Fruit fly (Drosophila melanogaster) whole organism, embryonic: ENCODE results near the gene Ca-Ma2d.

ENCODE experiments used
- CG10543 ChIP-seq: fragments of 200-800 bp; sonication (Bioruptor generic); optimal IDR thresholded peaks from 3 replicates; lab custom pipeline; 2017; ENCODE audit warnings: missing biosample characterization, mild to moderate bottlenecking, missing genetic modification characterization, moderate library complexity
- CG12219 ChIP-seq: fragments of 200-800 bp; sonication (Bioruptor generic); optimal IDR thresholded peaks from 3 replicates; lab custom pipeline; 2018; ENCODE audit warnings: missing biosample characterization, mild to moderate bottlenecking, missing genetic modification characterization
- CG1233 ChIP-seq: fragments of 200-800 bp; sonication (Bioruptor generic); optimal IDR thresholded peaks from 4 replicates; lab custom pipeline; 2018; ENCODE audit warnings: missing biosample characterization, mild to moderate bottlenecking, missing genetic modification characterization
- CG12659 ChIP-seq: fragments of 200-800 bp; sonication (Bioruptor generic); optimal IDR thresholded peaks from 3 replicates; lab custom pipeline; 2017; ENCODE audit warnings: mild to moderate bottlenecking, missing biosample characterization, missing genetic modification reagents, missing genetic modification characterization
- CG12744 ChIP-seq: fragments of 200-800 bp; sonication (Bioruptor generic); optimal IDR thresholded peaks from 2 replicates; lab custom pipeline; 2016; ENCODE audit warnings: missing biosample characterization, missing genetic modification characterization
- CG1603 ChIP-seq: fragments of 200-800 bp; sonication (Bioruptor generic); optimal IDR thresholded peaks from 2 replicates; lab custom pipeline; 2019; ENCODE audit warnings: missing biosample characterization, mild to moderate bottlenecking, missing genetic modification characterization, moderate library complexity
- CG17385 ChIP-seq: fragments of 200-800 bp; sonication (Bioruptor generic); optimal IDR thresholded peaks from 3 replicates; lab custom pipeline; 2018; ENCODE audit warnings: missing biosample characterization, mild to moderate bottlenecking, missing genetic modification characterization
- CG34422 ChIP-seq: fragments of 200-800 bp; sonication (Bioruptor generic); IDR thresholded peaks from 3 replicates; pipeline ENCODE4 v1.3.6; 2022; ENCODE audit warnings: missing biosample characterization, missing genetic modification characterization
- CG4617 ChIP-seq: fragments of 200-800 bp; sonication (Bioruptor generic); optimal IDR thresholded peaks from 3 replicates; lab custom pipeline; 2016; ENCODE audit warnings: missing biosample characterization, missing genetic modification characterization, borderline replicate concordance
- CG5953 ChIP-seq: fragments of 200-800 bp; sonication (Bioruptor generic); IDR thresholded peaks from 2 replicates; pipeline ENCODE4 v1.3.6; 2022; ENCODE audit warnings: missing biosample characterization, missing genetic modification characterization
- CG7556 ChIP-seq: fragments of 200-800 bp; sonication (Bioruptor generic); optimal IDR thresholded peaks from 2 replicates; lab custom pipeline; 2017; ENCODE audit warnings: missing biosample characterization, mild to moderate bottlenecking, missing genetic modification characterization
- CG8924 ChIP-seq: fragments of 200-800 bp; optimal IDR thresholded peaks from 3 replicates; lab custom pipeline; 2019; ENCODE audit warnings: missing biosample characterization, mild to moderate bottlenecking, missing genetic modification characterization, moderate library complexity
- CG9817 ChIP-seq: fragments of 200-800 bp; sonication (Bioruptor generic); optimal IDR thresholded peaks from 2 replicates; lab custom pipeline; 2018; ENCODE audit warnings: missing biosample characterization, mild to moderate bottlenecking, missing genetic modification characterization, moderate library complexity
- HLH4C ChIP-seq: fragments of 200-800 bp; sonication (Bioruptor generic); IDR thresholded peaks from 3 replicates; pipeline ENCODE4 v1.3.6; 2022; ENCODE audit warnings: missing biosample characterization, missing genetic modification characterization; ENCODE audit not compliant: partially characterized antibody
- HmgZ ChIP-seq: fragments of 200-800 bp; sonication (Bioruptor generic); optimal IDR thresholded peaks from 2 replicates; lab custom pipeline; 2018; ENCODE audit warnings: missing biosample characterization, mild to moderate bottlenecking, missing genetic modification characterization
- MESR4 ChIP-seq: fragments of 200-800 bp; sonication (Bioruptor generic); optimal IDR thresholded peaks from 2 replicates; lab custom pipeline; 2018; ENCODE audit warnings: missing biosample characterization, mild to moderate bottlenecking, missing genetic modification characterization, moderate library complexity
- NFAT ChIP-seq: fragments of 200-800 bp; sonication (Bioruptor generic); IDR thresholded peaks from 2 replicates; pipeline ENCODE4 v1.3.6; 2022; ENCODE audit warnings: missing biosample characterization, missing genetic modification characterization
- Nf-YB ChIP-seq: fragments of 200-800 bp; sonication (Bioruptor generic); optimal IDR thresholded peaks from 3 replicates; lab custom pipeline; 2019; ENCODE audit warnings: missing biosample characterization, mild to moderate bottlenecking, missing genetic modification characterization, moderate library complexity
- Nf-YC ChIP-seq: fragments of 200-800 bp; optimal IDR thresholded peaks from 3 replicates; lab custom pipeline; 2019; ENCODE audit warnings: missing biosample characterization, mild to moderate bottlenecking, missing genetic modification characterization, moderate library complexity
- Rfx ChIP-seq: fragments of 200-800 bp; sonication (Bioruptor generic); IDR thresholded peaks from 2 replicates; pipeline ENCODE4 v1.3.6; 2022; ENCODE audit warnings: missing biosample characterization, missing genetic modification characterization
- Trl ChIP-seq, 3 experiments: fragments of >200 bp in 2 of 3; fragments of 200-800 bp in 1 of 3; sonication (Bioruptor generic) in 1 of 3; optimal IDR thresholded peaks; 2 replicates in 1 of 3; 3 replicates in 2 of 3; lab custom pipeline; 2016 to 2017; ENCODE audit warnings: missing biosample characterization in 1 of 3, missing genetic modification characterization in 1 of 3
- ab ChIP-seq: fragments of 200-800 bp; sonication (Bioruptor generic); optimal IDR thresholded peaks from 2 replicates; lab custom pipeline; 2016; ENCODE audit warnings: missing biosample characterization, missing genetic modification characterization
- abd-A ChIP-seq: fragments of 200-800 bp; sonication (Bioruptor generic); optimal IDR thresholded peaks from 3 replicates; lab custom pipeline; 2019; ENCODE audit warnings: missing biosample characterization, mild to moderate bottlenecking, missing genetic modification characterization, moderate library complexity
- crc ChIP-seq: fragments of 200-800 bp; sonication (Bioruptor generic); optimal IDR thresholded peaks from 2 replicates; lab custom pipeline; 2016; ENCODE audit warnings: missing biosample characterization, missing genetic modification characterization
- crp ChIP-seq, 2 experiments: fragments of 200-800 bp; sonication (Bioruptor generic); optimal IDR thresholded peaks; 2 replicates in 1 of 2; 3 replicates in 1 of 2; lab custom pipeline; 2017; ENCODE audit warnings: missing biosample characterization in 2 of 2, missing genetic modification characterization in 2 of 2, mild to moderate bottlenecking in 1 of 2, moderate library complexity in 1 of 2
- disco-r ChIP-seq: fragments of 200-800 bp; sonication (Bioruptor generic); optimal IDR thresholded peaks from 2 replicates; lab custom pipeline; 2016; ENCODE audit warnings: missing biosample characterization, missing genetic modification characterization
- dm ChIP-seq: fragments of 200-800 bp; sonication (Bioruptor generic); optimal IDR thresholded peaks from 3 replicates; lab custom pipeline; 2016; ENCODE audit warnings: missing biosample characterization, missing genetic modification characterization
- dmrt99B ChIP-seq: fragments of 200-800 bp; sonication (Bioruptor generic); optimal IDR thresholded peaks from 2 replicates; lab custom pipeline; 2018; ENCODE audit warnings: missing biosample characterization, mild to moderate bottlenecking, missing genetic modification characterization, moderate library complexity
- esg ChIP-seq: fragments of 200-800 bp; sonication (Bioruptor generic); conservative IDR thresholded peaks from 2 replicates; pipeline ENCODE4 v1.3.6; 2022; ENCODE audit warnings: missing biosample characterization, missing genetic modification characterization
- grau ChIP-seq: fragments of 200-800 bp; optimal IDR thresholded peaks from 3 replicates; lab custom pipeline; 2019; ENCODE audit warnings: missing biosample characterization, mild to moderate bottlenecking, missing genetic modification characterization, moderate library complexity
- gro ChIP-seq: fragments of 200-800 bp; sonication (Bioruptor generic); optimal IDR thresholded peaks from 2 replicates; lab custom pipeline; 2016; ENCODE audit warnings: missing biosample characterization, missing genetic modification characterization
- ham ChIP-seq: fragments of 200-800 bp; sonication (Bioruptor generic); IDR thresholded peaks from 2 replicates; pipeline ENCODE4 v1.3.6; 2022; ENCODE audit warnings: missing biosample characterization, missing genetic modification characterization
- hb ChIP-seq: fragments of 200-800 bp; sonication (Bioruptor generic); IDR thresholded peaks from 3 replicates; pipeline ENCODE4 v1.3.6; 2022; ENCODE audit warnings: missing biosample characterization, missing genetic modification characterization; ENCODE audit not compliant: partially characterized antibody
- hkb ChIP-seq, 2 experiments: fragments of 200-800 bp in 1 of 2; fragments of >200 bp in 1 of 2; sonication (Bioruptor generic) in 1 of 2; IDR thresholded peaks in 1 of 2; optimal IDR thresholded peaks in 1 of 2; 2 replicates each; pipeline versions ENCODE4 v1.3.6 to Lab custom; 2017 to 2022; ENCODE audit warnings: missing biosample characterization in 1 of 2, missing genetic modification characterization in 1 of 2
- lbe ChIP-seq: fragments of 200-800 bp; sonication (Bioruptor generic); optimal IDR thresholded peaks from 2 replicates; lab custom pipeline; 2016; ENCODE audit warnings: missing biosample characterization, mild to moderate bottlenecking, missing genetic modification characterization
- nerfin-2 ChIP-seq: fragments of 200-800 bp; sonication (Bioruptor generic); IDR thresholded peaks from 2 replicates; pipeline ENCODE4 v1.3.6; 2022; ENCODE audit warnings: missing biosample characterization, missing genetic modification characterization; ENCODE audit not compliant: partially characterized antibody
- pros ChIP-seq: fragments of 200-800 bp; sonication (Bioruptor generic); optimal IDR thresholded peaks from 3 replicates; lab custom pipeline; 2019; ENCODE audit warnings: missing biosample characterization, mild to moderate bottlenecking, missing genetic modification characterization, moderate library complexity
- run ChIP-seq: fragments of 200-800 bp; sonication (Bioruptor generic); optimal IDR thresholded peaks from 3 replicates; lab custom pipeline; 2018; ENCODE audit warnings: missing biosample characterization, mild to moderate bottlenecking, missing genetic modification characterization
- salm ChIP-seq: fragments of 200-800 bp; sonication (Bioruptor generic); optimal IDR thresholded peaks from 2 replicates; lab custom pipeline; 2018; ENCODE audit warnings: missing biosample characterization, mild to moderate bottlenecking, missing genetic modification characterization
- sisA ChIP-seq: fragments of 200-800 bp; sonication (Bioruptor generic); IDR thresholded peaks from 2 replicates; pipeline ENCODE4 v1.3.6; 2022; ENCODE audit warnings: missing biosample characterization, missing genetic modification characterization
- sr ChIP-seq: fragments of 200-800 bp; sonication (Bioruptor generic); IDR thresholded peaks from 3 replicates; pipeline ENCODE4 v1.3.6; 2022; ENCODE audit warnings: missing biosample characterization, missing genetic modification characterization
- tio ChIP-seq: fragments of 200-800 bp; sonication (Bioruptor generic); optimal IDR thresholded peaks from 2 replicates; lab custom pipeline; 2017; ENCODE audit warnings: missing biosample characterization, missing genetic modification characterization, inconsistent platforms
- twi ChIP-seq: fragments of 200-800 bp; optimal IDR thresholded peaks from 2 replicates; lab custom pipeline; 2019; ENCODE audit warnings: missing biosample characterization, mild to moderate bottlenecking, missing genetic modification characterization, moderate library complexity
- usp ChIP-seq: fragments of >200 bp; optimal IDR thresholded peaks from 2 replicates; lab custom pipeline; 2017; ENCODE audit warnings: missing biosample characterization, missing genetic modification characterization
- wek ChIP-seq: fragments of 200-800 bp; sonication (Bioruptor generic); optimal IDR thresholded peaks from 3 replicates; lab custom pipeline; 2018; ENCODE audit warnings: missing biosample characterization, mild to moderate bottlenecking, missing genetic modification characterization, moderate library complexity
- wor ChIP-seq: fragments of 200-800 bp; sonication (Bioruptor generic); IDR thresholded peaks from 2 replicates; pipeline ENCODE4 v1.3.6; 2022; ENCODE audit warnings: missing biosample characterization, missing genetic modification characterization
- zen2 ChIP-seq: fragments of 200-800 bp; sonication (Bioruptor generic); IDR thresholded peaks from 3 replicates; pipeline ENCODE4 v1.3.6; 2022; ENCODE audit warnings: missing biosample characterization, missing genetic modification characterization; ENCODE audit not compliant: partially characterized antibody

Gene Ca-Ma2d

dm6 chr2L:16269232-16270134 is 38.2 kb downstream of the Ca-Ma2d start (continued):
- TF ChIP-seq crp (GFP tag; optimal IDR thresholded peaks at IDR 0.05; lab: Kevin White, UChicago) (peak; percentile 11 to 89), run (tag; lab: Kevin White, UChicago) (peak; percentile 59), grau (tag; lab: Kevin White, UChicago) (peak; percentile 67), crc (no peak), disco-r (GFP tag; lab: Kevin White, UChicago) (no peak), CG17385 (GFP tag; lab: Kevin White, UChicago) (peak; percentile 87), CG8924 (tag; lab: Kevin White, UChicago) (peak; percentile 83), esg (GFP tag; lab: Robert Waterston, UW) (no peak), dmrt99B (peak; percentile 60), wek (GFP tag; lab: Kevin White, UChicago) (peak; percentile 92), sr (no peak), Nf-YB (GFP tag; lab: Kevin White, UChicago) (peak; percentile 68), CG12744 (GFP tag; lab: Kevin White, UChicago) (no peak), CG1233 (GFP tag; lab: Kevin White, UChicago) (peak; percentile 85), hkb (optimal IDR thresholded peaks at IDR 0.05; lab: Kevin White, UChicago) (no peak), hkb (GFP tag; IDR thresholded peaks at IDR 0.05; lab: Robert Waterston, UW) (no peak), CG34422 (GFP tag; lab: Robert Waterston, UW) (no peak), CG9817 (tag; lab: Kevin White, UChicago) (no peak), NFAT (GFP tag; lab: Robert Waterston, UW) (no peak), nerfin-2 (GFP tag; lab: Robert Waterston, UW) (no peak), abd-A (tag; lab: Kevin White, UChicago) (peak; percentile 94), Nf-YC (peak; percentile 73), wor (GFP tag; lab: Robert Waterston, UW) (no peak), MESR4 (GFP tag; lab: Kevin White, UChicago) (no peak), gro (GFP tag; lab: Kevin White, UChicago) (peak; percentile 72), tio (GFP tag; lab: Kevin White, UChicago) (no peak), lbe (GFP tag; lab: Kevin White, UChicago) (peak; percentile 85), CG7556 (GFP tag; lab: Kevin White, UChicago) (peak; percentile 24), Trl (optimal IDR thresholded peaks at IDR 0.05; lab: Kevin White, UChicago) (peak; percentile 94 to 100), Trl (GFP tag; optimal IDR thresholded peaks at IDR 0.05; lab: Kevin White, UChicago) (peak; percentile 82), sisA (GFP tag; lab: Robert Waterston, UW) (no peak), CG4617 (GFP tag; lab: Kevin White, UChicago) (no peak), hb (no peak), ab (GFP tag; lab: Kevin White, UChicago) (peak; percentile 22), HmgZ (tag; lab: Kevin White, UChicago) (peak; percentile 75), zen2 (GFP tag; lab: Robert Waterston, UW) (no peak), CG12659 (GFP tag; lab: Kevin White, UChicago) (peak; percentile 83), ham (no peak), CG10543 (GFP tag; lab: Kevin White, UChicago) (peak; percentile 96), pros (GFP tag; lab: Kevin White, UChicago) (peak; percentile 98), HLH4C (GFP tag; lab: Robert Waterston, UW) (no peak), CG12219 (GFP tag; lab: Kevin White, UChicago) (peak; percentile 85), dm (GFP tag; lab: Kevin White, UChicago) (peak; percentile 99), CG5953 (GFP tag; lab: Robert Waterston, UW) (no peak), Rfx (no peak), salm (peak; percentile 28), usp (GFP tag; lab: Kevin White, UChicago) (no peak), twi (tag; lab: Kevin White, UChicago) (peak; percentile 60), CG1603 (tag; lab: Kevin White, UChicago) (peak; percentile 48)
